Worm (Caenorhabditis elegans) whole organism, mixed stage, embryonic: ENCODE results near the gene str-190.
"Not testable (repeated sequence)": the region's sequence is repeated elsewhere in the genome, so short reads cannot be mapped to it uniquely, and the experiment has no call there.

Source experiments
- M03D4.4 ChIP-seq: sonication (generic microtip); optimal IDR thresholded peaks from 2 replicates; lab custom pipeline; 2017; ENCODE audit warnings: mild to moderate bottlenecking, missing genetic modification characterization, missing compliant biosample characterization
- bed-3 ChIP-seq: fragments of 200-800 bp; sonication (Bioruptor generic); optimal IDR thresholded peaks from 3 replicates; lab custom pipeline; 2018; ENCODE audit warnings: mild to moderate bottlenecking, missing genetic modification characterization, moderate library complexity, missing compliant biosample characterization
- ceh-39 ChIP-seq: fragments of 150-350 bp; optimal IDR thresholded peaks from 2 replicates; lab custom pipeline; 2014; ENCODE audit warnings: missing biosample characterization, missing genetic modification characterization
- ceh-83 ChIP-seq: fragments of 200-800 bp; sonication (Bioruptor generic); optimal IDR thresholded peaks from 2 replicates; lab custom pipeline; 2018; ENCODE audit warnings: mild to moderate bottlenecking, missing genetic modification characterization, missing compliant biosample characterization
- cnd-1 ChIP-seq: fragments of 200-800 bp; sonication (Bioruptor generic); optimal IDR thresholded peaks from 2 replicates; lab custom pipeline; 2018; ENCODE audit warnings: mild to moderate bottlenecking, missing genetic modification characterization, missing compliant biosample characterization
- drap-1 ChIP-seq: fragments of 200-800 bp; sonication (Bioruptor generic); optimal IDR thresholded peaks from 3 replicates; lab custom pipeline; 2018; ENCODE audit warnings: mild to moderate bottlenecking, missing genetic modification characterization, missing compliant biosample characterization
- elt-1 ChIP-seq: sonication (generic microtip); optimal IDR thresholded peaks from 2 replicates; lab custom pipeline; 2017; ENCODE audit warnings: missing genetic modification characterization, mild to moderate bottlenecking, missing compliant biosample characterization, antibody characterized with exemption, moderate library complexity, borderline replicate concordance; ENCODE audit not compliant: insufficient read depth
- elt-3 ChIP-seq: fragments of 150-350 bp; optimal IDR thresholded peaks from 2 replicates; lab custom pipeline; 2014; ENCODE audit warnings: missing biosample characterization, missing genetic modification characterization
- flh-1 ChIP-seq: fragments of 200-800 bp; sonication (Bioruptor generic); optimal IDR thresholded peaks from 2 replicates; lab custom pipeline; 2018; ENCODE audit warnings: mild to moderate bottlenecking, missing genetic modification characterization, moderate library complexity, missing compliant biosample characterization
- ham-2 ChIP-seq: fragments of 200-800 bp; sonication (Bioruptor generic); optimal IDR thresholded peaks from 2 replicates; lab custom pipeline; 2018; ENCODE audit warnings: mild to moderate bottlenecking, missing genetic modification characterization, missing compliant biosample characterization
- hlh-1 ChIP-seq: fragments of 150-350 bp; optimal IDR thresholded peaks from 2 replicates; lab custom pipeline; 2014; ENCODE audit warnings: missing biosample characterization, missing genetic modification reagents, missing genetic modification characterization
- lin-13 ChIP-seq: fragments of 150-350 bp; optimal IDR thresholded peaks from 2 replicates; lab custom pipeline; 2014; ENCODE audit warnings: missing biosample characterization, missing genetic modification characterization
- lin-32 ChIP-seq: fragments of 200-800 bp; sonication (Bioruptor generic); optimal IDR thresholded peaks from 2 replicates; lab custom pipeline; 2018; ENCODE audit warnings: mild to moderate bottlenecking, missing genetic modification characterization, missing compliant biosample characterization
- lsy-2 ChIP-seq: fragments of 150-350 bp; optimal IDR thresholded peaks from 2 replicates; lab custom pipeline; 2014; ENCODE audit warnings: missing biosample characterization, missing genetic modification characterization
- mab-5 ChIP-seq: fragments of 150-350 bp; optimal IDR thresholded peaks from 2 replicates; lab custom pipeline; 2014; ENCODE audit warnings: missing biosample characterization, missing genetic modification characterization
- mep-1 ChIP-seq: fragments of 150-350 bp; optimal IDR thresholded peaks from 2 replicates; lab custom pipeline; 2017; ENCODE audit warnings: missing biosample characterization, missing genetic modification reagents, missing genetic modification characterization, inconsistent platforms
- mls-2 ChIP-seq: sonication (generic microtip); optimal IDR thresholded peaks from 2 replicates; lab custom pipeline; 2016; ENCODE audit warnings: mild to moderate bottlenecking, missing genetic modification characterization, moderate library complexity, missing compliant biosample characterization
- nhr-12 ChIP-seq: fragments of 150-350 bp; optimal IDR thresholded peaks from 2 replicates; lab custom pipeline; 2014; ENCODE audit warnings: missing biosample characterization, missing genetic modification characterization
- nhr-2 ChIP-seq: fragments of 150-350 bp; optimal IDR thresholded peaks from 2 replicates; lab custom pipeline; 2014; ENCODE audit warnings: missing biosample characterization, missing genetic modification characterization
- nhr-237 ChIP-seq: fragments of 150-350 bp; optimal IDR thresholded peaks from 2 replicates; lab custom pipeline; 2014; ENCODE audit warnings: missing biosample characterization, missing genetic modification characterization
- nhr-28 ChIP-seq: fragments of 150-350 bp; optimal IDR thresholded peaks from 2 replicates; lab custom pipeline; 2014; ENCODE audit warnings: missing biosample characterization, missing genetic modification characterization
- nhr-76 ChIP-seq: sonication (generic microtip); optimal IDR thresholded peaks from 2 replicates; lab custom pipeline; 2017; ENCODE audit warnings: missing biosample characterization, missing genetic modification characterization
- pha-4 ChIP-seq: fragments of 150-350 bp; optimal IDR thresholded peaks from 2 replicates; lab custom pipeline; 2018; ENCODE audit warnings: missing biosample characterization, missing genetic modification reagents, missing genetic modification characterization
- snpc-4 ChIP-seq: fragments of 150-350 bp; optimal IDR thresholded peaks from 2 replicates; lab custom pipeline; 2014; ENCODE audit warnings: missing biosample characterization, missing genetic modification characterization
- sptf-1 ChIP-seq: sonication (generic microtip); optimal IDR thresholded peaks from 2 replicates; lab custom pipeline; 2017; ENCODE audit warnings: mild to moderate bottlenecking, missing genetic modification characterization, moderate library complexity, missing compliant biosample characterization
- unc-120 ChIP-seq: sonication (generic microtip); optimal IDR thresholded peaks from 2 replicates; lab custom pipeline; 2017; ENCODE audit warnings: missing genetic modification characterization, missing compliant biosample characterization; ENCODE audit not compliant: poor library complexity, severe bottlenecking
- unc-39 ChIP-seq: fragments of 150-350 bp; optimal IDR thresholded peaks from 2 replicates; lab custom pipeline; 2014; ENCODE audit warnings: missing biosample characterization, missing genetic modification characterization
- unc-62 ChIP-seq: fragments of 150-350 bp; optimal IDR thresholded peaks from 2 replicates; lab custom pipeline; 2014; ENCODE audit warnings: missing biosample characterization, missing genetic modification reagents, missing genetic modification characterization
- zip-8 ChIP-seq: fragments of 150-350 bp; optimal IDR thresholded peaks from 2 replicates; lab custom pipeline; 2014; ENCODE audit warnings: missing biosample characterization, missing genetic modification characterization
- ztf-11 ChIP-seq: fragments of 150-350 bp; optimal IDR thresholded peaks from 2 replicates; lab custom pipeline; 2014; ENCODE audit warnings: missing biosample characterization, missing genetic modification characterization

str-190 gene

ce11 chrV:7444331-7444730 lies 34.0 kb downstream of the str-190 start, which contains the start of gene nhr-141:
Gene nhr-141 (plus strand): TSS chrV:7444661.
- not testable (repeated sequence) for TF ChIP-seq nhr-76 (tag; lab: Kevin White, UChicago); unc-62 (GFP tag; lab: Kevin White, UChicago); mab-5 (tag; lab: Kevin White, UChicago)

DNA sequence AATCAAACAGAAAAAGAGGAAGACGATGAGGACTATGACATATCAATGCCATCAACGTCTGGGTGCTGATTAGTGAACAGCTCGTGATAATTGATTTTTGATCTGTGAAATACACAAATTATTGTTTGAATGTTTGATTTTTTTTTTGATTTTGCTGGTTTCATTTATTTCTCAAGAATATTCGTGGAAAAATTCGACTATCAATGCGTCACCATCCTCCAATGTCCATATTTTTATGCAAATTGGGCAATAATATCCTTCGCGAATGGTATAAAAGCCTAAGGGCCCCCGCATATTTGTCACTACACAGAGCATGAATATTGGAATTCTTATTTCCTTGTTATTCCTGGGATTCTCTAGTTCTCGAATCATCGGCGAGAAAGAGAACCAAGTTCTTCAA lies 38.5 kb downstream of the str-190 start, which contains the start of gene try-13:
Gene try-13 (plus strand): TSS at position 301 of the 400 bp plus-strand sequence.
- TF ChIP-seq ztf-11 (no peak), nhr-2 (tag; lab: Kevin White, UChicago) (no peak), ceh-39 (tag; lab: Kevin White, UChicago) (no peak), drap-1 (GFP tag; lab: Kevin White, UChicago) (no peak), nhr-76 (tag; lab: Kevin White, UChicago) (no peak), lsy-2 (tag; lab: Kevin White, UChicago) (no peak), mls-2 (tag; lab: Kevin White, UChicago) (no peak), ham-2 (GFP tag; lab: Kevin White, UChicago) (no peak), nhr-12 (tag; lab: Kevin White, UChicago) (no peak), mab-5 (tag; lab: Kevin White, UChicago) (no peak), ceh-83 (no peak), flh-1 (GFP tag; lab: Kevin White, UChicago) (no peak), zip-8 (tag; lab: Kevin White, UChicago) (no peak)

ce11 chrV:7437985-7438384 lies 40.3 kb downstream of the str-190 start, which contains the start of gene F25E5.16:
Gene F25E5.16 (plus strand): TSS chrV:7438285.
- TF ChIP-seq bed-3 (GFP tag; lab: Kevin White, UChicago) (no peak), lin-13 (no peak), ceh-39 (tag; lab: Kevin White, UChicago) (no peak), ham-2 (GFP tag; lab: Kevin White, UChicago) (no peak), ceh-83 (no peak), unc-39 (tag; lab: Kevin White, UChicago) (no peak), nhr-76 (tag; lab: Kevin White, UChicago) (no peak), snpc-4 (tag; lab: Kevin White, UChicago) (no peak), mep-1 (no peak), hlh-1 (tag; lab: Kevin White, UChicago) (no peak), drap-1 (GFP tag; lab: Kevin White, UChicago) (no peak), cnd-1 (tag; lab: Kevin White, UChicago) (no peak), sptf-1 (tag; lab: Kevin White, UChicago) (no peak), elt-1 (no peak)

ce11 chrV:7437538-7437937 lies 40.8 kb downstream of the str-190 start, which contains the start of gene F25E5.9:
Gene F25E5.9 (minus strand): TSS chrV:7437919.
- TF ChIP-seq lin-32 (GFP tag; lab: Kevin White, UChicago) (no peak), mab-5 (tag; lab: Kevin White, UChicago) (no peak), nhr-2 (tag; lab: Kevin White, UChicago) (no peak), elt-1 (no peak), nhr-76 (tag; lab: Kevin White, UChicago) (no peak), nhr-12 (tag; lab: Kevin White, UChicago) (no peak), pha-4 (tag; lab: Kevin White, UChicago) (no peak), cnd-1 (tag; lab: Kevin White, UChicago) (no peak), nhr-28 (tag; lab: Kevin White, UChicago) (no peak), ceh-39 (tag; lab: Kevin White, UChicago) (no peak), M03D4.4 (no peak), bed-3 (GFP tag; lab: Kevin White, UChicago) (no peak), ztf-11 (no peak), lin-13 (no peak), mep-1 (no peak)

- no peak for TF ChIP-seq mep-1
- no peak for TF ChIP-seq ham-2 (GFP tag; lab: Kevin White, UChicago)
- TF ChIP-seq sptf-1 (tag; lab: Kevin White, UChicago): no peak
- no peak for TF ChIP-seq unc-62 (GFP tag; lab: Kevin White, UChicago)
- no peak for TF ChIP-seq elt-1
- no peak for TF ChIP-seq nhr-28 (tag; lab: Kevin White, UChicago)
- no peak for TF ChIP-seq lin-13
- no peak for TF ChIP-seq nhr-2 (tag; lab: Kevin White, UChicago)
Measured at ce11 chrV:7436911-7437310, 41.4 kb downstream of the str-190 start.

ce11 chrV:7436509-7436908 lies 41.8 kb downstream of the str-190 start:
- TF ChIP-seq mls-2 (tag; lab: Kevin White, UChicago): no peak
- TF ChIP-seq ceh-83: no peak
- no peak for TF ChIP-seq nhr-237 (tag; lab: Kevin White, UChicago)
- TF ChIP-seq ceh-39 (tag; lab: Kevin White, UChicago): no peak
- no peak for TF ChIP-seq nhr-2 (tag; lab: Kevin White, UChicago)
- TF ChIP-seq ham-2 (GFP tag; lab: Kevin White, UChicago): no peak
- TF ChIP-seq unc-120 (tag; lab: Kevin White, UChicago): no peak
- no peak for TF ChIP-seq lin-13
- no peak for TF ChIP-seq snpc-4 (tag; lab: Kevin White, UChicago)
- no peak for TF ChIP-seq elt-1
- TF ChIP-seq nhr-12 (tag; lab: Kevin White, UChicago): no peak
- no peak for TF ChIP-seq drap-1 (GFP tag; lab: Kevin White, UChicago)
- no peak for TF ChIP-seq hlh-1 (tag; lab: Kevin White, UChicago)
- no peak for TF ChIP-seq unc-39 (tag; lab: Kevin White, UChicago)
- no peak for TF ChIP-seq elt-3 (tag; lab: Kevin White, UChicago)
- TF ChIP-seq, all 35 proteins: peak for 0
